Fruit fly (Drosophila melanogaster): Measurements from ENCODE around the gene Df31.

dm6 chr2L:21622709-21623684, 6.7 kb downstream of the Df31 start:
- no peak for TF ChIP-seq h (optimal IDR thresholded peaks at IDR 0.05)
- TF ChIP-seq psq (optimal IDR thresholded peaks at IDR 0.05), result no peak
- TF ChIP-seq Myc (optimal IDR thresholded peaks at IDR 0.05), result no peak
- no peak for TF ChIP-seq insv (optimal IDR thresholded peaks at IDR 0.05)
- no peak for TF ChIP-seq Sin3A (optimal IDR thresholded peaks at IDR 0.05)

Measured in Kc167 (cell line).